Fruit fly (Drosophila melanogaster) whole organism, embryonic: ENCODE results near the gene CG8136.

Experiments
- Adf1 ChIP-seq: fragments of 200-800 bp; sonication (Bioruptor generic); IDR thresholded peaks from 2 replicates; pipeline ENCODE4 v1.3.6; 2022; ENCODE audit warnings: missing biosample characterization, missing genetic modification characterization
- Awh ChIP-seq: fragments of 200-800 bp; sonication (Bioruptor generic); IDR thresholded peaks from 2 replicates; pipeline ENCODE4, ENCODE4 v1.3.6; 2022; ENCODE audit warnings: missing biosample characterization, missing genetic modification characterization
- Bgb ChIP-seq: fragments of 200-800 bp; sonication (Bioruptor generic); IDR thresholded peaks from 2 replicates; pipeline ENCODE4 v1.3.6; 2022; ENCODE audit warnings: missing biosample characterization, missing genetic modification characterization; ENCODE audit not compliant: partially characterized antibody
- C15 ChIP-seq: fragments of 200-800 bp; sonication (Bioruptor generic); IDR thresholded peaks from 3 replicates; pipeline ENCODE4 v1.3.6; 2022; ENCODE audit warnings: missing biosample characterization, missing genetic modification characterization
- CG10366 ChIP-seq: fragments of 200-800 bp; sonication (Bioruptor generic); IDR thresholded peaks from 2 replicates; pipeline ENCODE4 v1.3.6; 2022; ENCODE audit warnings: missing biosample characterization, missing genetic modification characterization
- CG11456 ChIP-seq: fragments of 200-800 bp; sonication (Bioruptor generic); IDR thresholded peaks from 3 replicates; pipeline ENCODE4 v1.3.6; 2022; ENCODE audit warnings: missing biosample characterization, missing genetic modification characterization
- CG11696 ChIP-seq: fragments of 200-800 bp; sonication (Bioruptor generic); IDR thresholded peaks from 2 replicates; pipeline ENCODE4 v1.3.6; 2022; ENCODE audit warnings: missing biosample characterization, missing genetic modification characterization
- CG1233 ChIP-seq: fragments of 200-800 bp; sonication (Bioruptor generic); optimal IDR thresholded peaks from 4 replicates; lab custom pipeline; 2018; ENCODE audit warnings: missing biosample characterization, mild to moderate bottlenecking, missing genetic modification characterization
- CG13624 ChIP-seq: fragments of 200-800 bp; sonication (Bioruptor generic); optimal IDR thresholded peaks from 2 replicates; lab custom pipeline; 2016; ENCODE audit warnings: missing biosample characterization, missing genetic modification characterization
- CG14667 ChIP-seq: fragments of 200-800 bp; sonication (Bioruptor generic); IDR thresholded peaks from 2 replicates; pipeline ENCODE4 v1.3.6; 2022; ENCODE audit warnings: missing biosample characterization, missing genetic modification characterization
- CG15479 ChIP-seq: fragments of 200-800 bp; sonication (Bioruptor generic); optimal IDR thresholded peaks from 3 replicates; lab custom pipeline; 2019; ENCODE audit warnings: missing biosample characterization, mild to moderate bottlenecking, missing genetic modification characterization, moderate library complexity
- CG15696 ChIP-seq: fragments of 200-800 bp; sonication (Bioruptor generic); optimal IDR thresholded peaks from 2 replicates; lab custom pipeline; 2019; ENCODE audit warnings: missing biosample characterization, mild to moderate bottlenecking, missing genetic modification characterization, moderate library complexity
- CG1602 ChIP-seq: fragments of 200-800 bp; sonication (Bioruptor generic); optimal IDR thresholded peaks from 3 replicates; lab custom pipeline; 2016; ENCODE audit warnings: missing biosample characterization, missing genetic modification characterization
- CG1603 ChIP-seq: fragments of 200-800 bp; sonication (Bioruptor generic); optimal IDR thresholded peaks from 2 replicates; lab custom pipeline; 2019; ENCODE audit warnings: missing biosample characterization, mild to moderate bottlenecking, missing genetic modification characterization, moderate library complexity
- CG32767 ChIP-seq: fragments of 200-800 bp; sonication (Bioruptor generic); IDR thresholded peaks from 2 replicates; pipeline ENCODE4 v1.3.6; 2022; ENCODE audit warnings: missing biosample characterization, missing genetic modification characterization
- CG33557 ChIP-seq: fragments of 200-800 bp; sonication (Bioruptor generic); optimal IDR thresholded peaks from 2 replicates; lab custom pipeline; 2019; ENCODE audit warnings: missing biosample characterization, mild to moderate bottlenecking, missing genetic modification characterization, moderate library complexity
- CG3838 ChIP-seq: fragments of 200-800 bp; sonication (Bioruptor generic); optimal IDR thresholded peaks from 3 replicates; lab custom pipeline; 2016; ENCODE audit warnings: missing biosample characterization, missing genetic modification characterization
- CG7928 ChIP-seq: fragments of 200-800 bp; sonication (Bioruptor generic); optimal IDR thresholded peaks from 2 replicates; lab custom pipeline; 2017; ENCODE audit warnings: missing biosample characterization, mild to moderate bottlenecking, missing genetic modification characterization
- D ChIP-seq, 2 experiments: fragments of 200-800 bp in 1 of 2; fragments of >200 bp in 1 of 2; sonication (Bioruptor generic) in 1 of 2; optimal IDR thresholded peaks; 2 replicates in 1 of 2; 3 replicates in 1 of 2; lab custom pipeline; 2017; ENCODE audit warnings: mild to moderate bottlenecking in 1 of 2, missing biosample characterization in 1 of 2, missing genetic modification characterization in 1 of 2, missing genetic modification reagents in 1 of 2
- Doc2 ChIP-seq: fragments of 200-800 bp; sonication (Bioruptor generic); IDR thresholded peaks from 2 replicates; pipeline ENCODE4 v1.3.6; 2022; ENCODE audit warnings: missing biosample characterization, missing genetic modification characterization
- Hr39 ChIP-seq: fragments of >200 bp; optimal IDR thresholded peaks from 2 replicates; lab custom pipeline; 2017
- Kr ChIP-seq: fragments of 200-800 bp; sonication (Bioruptor generic); optimal IDR thresholded peaks from 2 replicates; lab custom pipeline; 2017; ENCODE audit warnings: missing biosample characterization, mild to moderate bottlenecking, missing genetic modification characterization
- NFAT ChIP-seq: fragments of 200-800 bp; sonication (Bioruptor generic); IDR thresholded peaks from 2 replicates; pipeline ENCODE4 v1.3.6; 2022; ENCODE audit warnings: missing biosample characterization, missing genetic modification characterization
- Ptx1 ChIP-seq: fragments of 200-800 bp; sonication (Bioruptor generic); IDR thresholded peaks from 2 replicates; pipeline ENCODE4 v1.3.6; 2022; ENCODE audit warnings: missing biosample characterization, missing genetic modification characterization
- Side ChIP-seq: fragments of 200-800 bp; sonication (Bioruptor generic); optimal IDR thresholded peaks from 2 replicates; lab custom pipeline; 2016; ENCODE audit warnings: missing biosample characterization, missing genetic modification characterization
- Sin3A ChIP-seq: fragments of >200 bp; optimal IDR thresholded peaks from 2 replicates; lab custom pipeline; 2018
- Ssrp ChIP-seq: fragments of 200-800 bp; sonication (Bioruptor generic); optimal IDR thresholded peaks from 2 replicates; lab custom pipeline; 2018; ENCODE audit warnings: missing biosample characterization, mild to moderate bottlenecking, missing genetic modification characterization, moderate library complexity
- ato ChIP-seq: fragments of 200-800 bp; sonication (Bioruptor generic); IDR thresholded peaks from 2 replicates; pipeline ENCODE4 v1.3.6; 2022; ENCODE audit warnings: missing biosample characterization, missing genetic modification characterization; ENCODE audit not compliant: partially characterized antibody
- cad ChIP-seq: fragments of >200 bp; optimal IDR thresholded peaks from 2 replicates; lab custom pipeline; 2017; ENCODE audit warnings: missing biosample characterization, missing genetic modification characterization
- chn ChIP-seq: fragments of 200-800 bp; sonication (Bioruptor generic); optimal IDR thresholded peaks from 2 replicates; lab custom pipeline; 2016; ENCODE audit warnings: missing biosample characterization, missing genetic modification characterization
- ci ChIP-seq: fragments of 200-800 bp; sonication (Bioruptor generic); IDR thresholded peaks from 3 replicates; pipeline ENCODE4 v1.3.6; 2022; ENCODE audit warnings: missing biosample characterization, missing genetic modification characterization
- dmrt11E ChIP-seq: fragments of 200-800 bp; sonication (Bioruptor generic); optimal IDR thresholded peaks from 3 replicates; lab custom pipeline; 2018; ENCODE audit warnings: missing biosample characterization, mild to moderate bottlenecking, missing genetic modification characterization, moderate library complexity
- fd102C ChIP-seq: fragments of 200-800 bp; sonication (Bioruptor generic); optimal IDR thresholded peaks from 2 replicates; lab custom pipeline; 2018; ENCODE audit warnings: missing biosample characterization, mild to moderate bottlenecking, missing genetic modification characterization, moderate library complexity
- kay ChIP-seq: fragments of 200-800 bp; sonication (Bioruptor generic); optimal IDR thresholded peaks from 2 replicates; lab custom pipeline; 2016; ENCODE audit warnings: missing biosample characterization, missing genetic modification characterization
- maf-S ChIP-seq: fragments of 200-800 bp; sonication (Bioruptor generic); optimal IDR thresholded peaks from 2 replicates; lab custom pipeline; 2016; ENCODE audit warnings: missing biosample characterization, missing genetic modification characterization
- nmo ChIP-seq: fragments of 200-800 bp; sonication (Bioruptor generic); optimal IDR thresholded peaks from 2 replicates; lab custom pipeline; 2018; ENCODE audit warnings: missing biosample characterization, mild to moderate bottlenecking, missing genetic modification characterization, moderate library complexity
- org-1 ChIP-seq: fragments of 200-800 bp; sonication (Bioruptor generic); optimal IDR thresholded peaks from 2 replicates; lab custom pipeline; 2017; ENCODE audit warnings: missing biosample characterization, missing genetic modification characterization
- pnt ChIP-seq: fragments of 200-800 bp; sonication (Bioruptor generic); optimal IDR thresholded peaks from 3 replicates; lab custom pipeline; 2016; ENCODE audit warnings: missing biosample characterization, missing genetic modification characterization
- rib ChIP-seq: fragments of 200-800 bp; sonication (Bioruptor generic); IDR thresholded peaks from 2 replicates; pipeline ENCODE4 v1.3.6; 2022; ENCODE audit warnings: missing biosample characterization, missing genetic modification characterization
- sens ChIP-seq: fragments of 200-800 bp; sonication (Bioruptor generic); peaks from one replicate; lab custom pipeline; 2016; ENCODE audit warnings: missing biosample characterization, missing genetic modification characterization
- slou ChIP-seq: fragments of 200-800 bp; sonication (Bioruptor generic); optimal IDR thresholded peaks from 3 replicates; lab custom pipeline; 2016; ENCODE audit warnings: missing biosample characterization, missing genetic modification characterization
- tin ChIP-seq: fragments of 200-800 bp; sonication (Bioruptor generic); optimal IDR thresholded peaks from 3 replicates; lab custom pipeline; 2016; ENCODE audit warnings: missing biosample characterization, missing genetic modification characterization
- tll ChIP-seq, 2 experiments: fragments of 200-800 bp in 1 of 2; fragments of >200 bp in 1 of 2; sonication (Bioruptor generic) in 1 of 2; optimal IDR thresholded peaks; 2 replicates each; lab custom pipeline; 2017 to 2019; ENCODE audit warnings: missing biosample characterization in 2 of 2, missing genetic modification characterization in 2 of 2, mild to moderate bottlenecking in 1 of 2, moderate library complexity in 1 of 2
- vfl ChIP-seq: fragments of 200-800 bp; sonication (Bioruptor generic); optimal IDR thresholded peaks from 2 replicates; lab custom pipeline; 2016; ENCODE audit warnings: missing biosample characterization, missing genetic modification characterization
- z ChIP-seq: fragments of 200-800 bp; sonication (Bioruptor generic); IDR thresholded peaks from 3 replicates; pipeline ENCODE4 v1.3.6; 2022; ENCODE audit warnings: missing biosample characterization, missing genetic modification characterization
- zen ChIP-seq: fragments of 200-800 bp; sonication (Bioruptor generic); optimal IDR thresholded peaks from 3 replicates; lab custom pipeline; 2018; ENCODE audit warnings: missing biosample characterization, mild to moderate bottlenecking, missing genetic modification characterization, moderate library complexity

CG8136 gene

DNA sequence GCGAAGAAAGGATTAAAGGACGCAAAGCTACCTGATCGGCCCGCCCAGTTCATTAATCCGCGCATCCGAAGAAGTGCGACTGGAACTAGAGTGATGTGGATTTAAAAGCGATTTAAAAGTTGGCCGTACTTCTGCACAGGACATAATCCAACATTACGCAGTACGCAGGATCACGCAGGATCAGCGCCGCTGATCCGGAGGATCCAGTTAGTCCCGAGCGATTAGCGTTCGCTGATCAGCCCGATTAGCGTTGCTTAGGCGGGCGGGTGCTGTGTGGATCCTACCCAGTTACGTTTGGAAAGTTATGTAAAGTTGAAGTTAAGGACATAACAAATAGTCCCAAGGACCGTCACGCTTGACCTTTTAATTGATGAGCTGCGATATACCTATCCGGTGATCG is 21.9 kb upstream of the CG8136 start (continued):
- TF ChIP-seq CG15479 (GFP tag; lab: Kevin White, UChicago) = peak; percentile 88
- TF ChIP-seq Doc2 (GFP tag; lab: Robert Waterston, UW) = no peak
- TF ChIP-seq slou (GFP tag; lab: Kevin White, UChicago) = no peak
- no peak for TF ChIP-seq CG15696 (tag; lab: Kevin White, UChicago)
- no peak for TF ChIP-seq Awh (GFP tag; lab: Robert Waterston, UW)
- no peak for TF ChIP-seq CG14667 (GFP tag; lab: Robert Waterston, UW)
- TF ChIP-seq CG13624 (GFP tag; lab: Kevin White, UChicago) = no peak

DNA sequence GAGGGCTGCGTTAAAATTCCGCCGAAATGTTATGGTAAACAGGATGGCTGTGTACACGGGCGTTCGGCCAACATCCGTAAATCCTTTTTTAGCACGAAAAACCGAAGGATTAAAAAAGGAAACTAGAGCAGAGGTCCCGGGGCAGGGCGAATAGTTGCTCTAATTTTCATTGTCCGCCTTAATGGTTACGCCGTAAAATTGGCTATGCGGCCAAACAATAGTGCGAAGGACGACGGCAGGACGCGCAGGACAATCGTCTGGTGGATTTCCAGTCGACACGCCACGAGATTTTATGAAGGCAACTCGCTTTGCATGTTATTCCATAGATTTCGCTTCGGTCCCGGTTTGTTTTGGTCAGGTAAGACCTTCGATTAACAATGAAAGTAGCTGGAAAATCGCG is 20.5 kb upstream of the CG8136 start:
- TF ChIP-seq Adf1 (GFP tag; lab: Robert Waterston, UW) = no peak
- peak in 1 of 2 experiments; percentile 4 for TF ChIP-seq tll (GFP tag; optimal IDR thresholded peaks at IDR 0.05; lab: Kevin White, UChicago)
- no peak for TF ChIP-seq NFAT (GFP tag; lab: Robert Waterston, UW)
- peak; percentile 79 for TF ChIP-seq cad (GFP tag; lab: Kevin White, UChicago)
- TF ChIP-seq CG15479 (GFP tag; lab: Kevin White, UChicago) = peak; percentile 64
- peak; percentile 73 for TF ChIP-seq D (optimal IDR thresholded peaks at IDR 0.05; lab: Kevin White, UChicago)
- no peak for TF ChIP-seq D (GFP tag; optimal IDR thresholded peaks at IDR 0.05; lab: Kevin White, UChicago)
- TF ChIP-seq ato (GFP tag; lab: Robert Waterston, UW) = no peak

DNA sequence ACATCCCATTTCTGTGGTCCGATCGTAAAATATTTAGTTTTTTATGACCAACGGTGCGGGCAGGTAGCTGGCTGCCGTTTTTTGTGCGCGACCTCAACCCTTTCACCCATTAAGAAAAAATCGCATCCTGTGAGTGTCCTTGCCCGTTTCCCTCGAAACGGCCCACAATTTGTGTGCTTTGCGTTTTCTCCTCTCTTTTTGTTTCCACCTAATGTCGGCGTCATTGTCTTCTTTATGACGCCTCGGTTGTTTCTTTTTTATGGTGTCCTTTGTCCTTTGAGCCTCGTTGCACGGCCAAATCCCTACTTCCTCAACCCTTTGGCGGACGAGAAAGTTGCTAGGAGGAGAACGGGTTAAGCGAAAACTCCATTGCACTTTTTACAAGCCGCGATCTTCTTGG is 20.0 kb upstream of the CG8136 start:
- TF ChIP-seq cad (GFP tag; lab: Kevin White, UChicago) (peak; percentile 82), zen (peak; percentile 76), rib (GFP tag; lab: Robert Waterston, UW) (no peak), Kr (peak; percentile 93), CG33557 (GFP tag; lab: Kevin White, UChicago) (no peak), tll (GFP tag; optimal IDR thresholded peaks at IDR 0.05; lab: Kevin White, UChicago) (peak in 1 of 2 experiments; percentile 20), D (optimal IDR thresholded peaks at IDR 0.05; lab: Kevin White, UChicago) (peak; percentile 40), D (GFP tag; optimal IDR thresholded peaks at IDR 0.05; lab: Kevin White, UChicago) (no peak)
- TF ChIP-seq, all 482 proteins: peak for 5

DNA sequence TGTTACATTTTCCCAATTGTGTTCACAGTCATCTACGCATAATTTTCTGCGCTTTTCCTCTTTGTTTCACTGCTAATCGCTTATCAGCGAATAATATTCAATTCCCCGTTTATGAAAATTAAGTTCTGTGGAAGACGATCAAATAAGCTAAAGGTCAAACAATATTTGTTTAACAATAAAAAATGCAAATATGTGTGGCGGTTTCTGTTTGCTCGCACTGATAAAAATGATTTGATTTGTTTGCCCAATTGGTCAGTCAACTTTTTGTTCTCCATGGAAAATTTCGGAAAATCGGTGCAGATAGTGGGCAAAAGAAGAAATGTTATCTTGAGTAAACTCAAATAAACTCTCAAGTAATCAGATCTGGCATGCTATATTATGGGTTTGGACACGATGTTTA is 16.5 kb upstream of the CG8136 start:
- TF ChIP-seq CG32767 (no peak), z (no peak), dmrt11E (peak; percentile 1), ci (GFP tag; lab: Robert Waterston, UW) (no peak), CG7928 (GFP tag; lab: Kevin White, UChicago) (no peak), org-1 (no peak), vfl (no peak), sens (GFP tag; lab: Kevin White, UChicago) (peak; percentile 81), pnt (GFP tag; lab: Kevin White, UChicago) (no peak), CG1233 (GFP tag; lab: Kevin White, UChicago) (no peak), chn (GFP tag; lab: Kevin White, UChicago) (no peak), tin (no peak), Ssrp (tag; lab: Kevin White, UChicago) (no peak), C15 (GFP tag; lab: Robert Waterston, UW) (no peak), Kr (peak; percentile 17), Ptx1 (GFP tag; lab: Robert Waterston, UW) (no peak), kay (GFP tag; lab: Kevin White, UChicago) (no peak), CG3838 (GFP tag; lab: Kevin White, UChicago) (no peak), CG1603 (peak; percentile 22), nmo (GFP tag; lab: Kevin White, UChicago) (no peak), Sin3A (lab: Kevin White, UChicago) (no peak), CG10366 (GFP tag; lab: Robert Waterston, UW) (no peak), CG11696 (GFP tag; lab: Robert Waterston, UW) (no peak), CG1602 (GFP tag; lab: Kevin White, UChicago) (no peak), Hr39 (lab: Kevin White, UChicago) (no peak), fd102C (peak; percentile 67), Bgb (no peak), Side (GFP tag; lab: Kevin White, UChicago) (no peak), CG11456 (no peak), maf-S (GFP tag; lab: Kevin White, UChicago) (no peak)
